Fruit fly (Drosophila melanogaster): ENCODE results near the gene CG17294.
A peak's percentile ranks its signal among the peaks of the same experiment; 100 is the strongest.

Gene CG17294

dm6 chr2L:8362273-8362954 is 14.4 kb upstream of the CG17294 start, which contains the start of gene CG7627 (continued):
- no peak for TF ChIP-seq en (GFP tag; optimal IDR thresholded peaks at IDR 0.05)
- no peak for TF ChIP-seq Kr (GFP tag; optimal IDR thresholded peaks at IDR 0.05)
- no peak for TF ChIP-seq dan (GFP tag; IDR thresholded peaks at IDR 0.05)
- peak; percentile 53 for TF ChIP-seq CG12155 (GFP tag; optimal IDR thresholded peaks at IDR 0.05)
- peak; percentile 64 for TF ChIP-seq sob (GFP tag; IDR thresholded peaks at IDR 0.05)
- peak; percentile 83 for TF ChIP-seq vvl (GFP tag; IDR thresholded peaks at IDR 0.05)
- TF ChIP-seq Hand (GFP tag; optimal IDR thresholded peaks at IDR 0.05), result peak; percentile 62
- TF ChIP-seq CG31388 (GFP tag; optimal IDR thresholded peaks at IDR 0.05), result no peak
- peak; percentile 63 for TF ChIP-seq pum (GFP tag; optimal IDR thresholded peaks at IDR 0.05)
- TF ChIP-seq schlank (tag; optimal IDR thresholded peaks at IDR 0.05), result peak; percentile 64
- TF ChIP-seq knrl (GFP tag; IDR thresholded peaks at IDR 0.05; ENCODE audit: partially characterized antibody), result no peak
- peak; percentile 79 for TF ChIP-seq CG2712 (tag; optimal IDR thresholded peaks at IDR 0.05)
- peak; percentile 50 for TF ChIP-seq CG8281 (tag; optimal IDR thresholded peaks at IDR 0.05)
- TF ChIP-seq Dp (GFP tag; optimal IDR thresholded peaks at IDR 0.05), result no peak
- TF ChIP-seq emc (GFP tag; optimal IDR thresholded peaks at IDR 0.05), result peak; percentile 39
- 0 out of 2 replicates have a peak, but pooled peaks have one; percentile 34 for TF ChIP-seq CG16779 (GFP tag; IDR thresholded peaks at IDR 0.05)
- peak; percentile 48 for TF ChIP-seq nom (GFP tag; optimal IDR thresholded peaks at IDR 0.05)
- TF ChIP-seq crol (GFP tag; IDR thresholded peaks at IDR 0.05), result no peak
- TF ChIP-seq Myb (GFP tag; optimal IDR thresholded peaks at IDR 0.05), result peak; percentile 65
- TF ChIP-seq Poxn (GFP tag; IDR thresholded peaks at IDR 0.05), result peak; percentile 70
- TF ChIP-seq az2 (GFP tag; optimal IDR thresholded peaks at IDR 0.05), result peak; percentile 70
- TF ChIP-seq B-H1 (GFP tag; IDR thresholded peaks at IDR 0.05), result no peak
- TF ChIP-seq abd-A (tag; optimal IDR thresholded peaks at IDR 0.05), result peak; percentile 2
- TF ChIP-seq CG2889 (GFP tag; IDR thresholded peaks at IDR 0.05), result peak; percentile 50; the same call in 1 of the 3 replicates
- TF ChIP-seq sens (GFP tag), result peak; percentile 96
- peak; percentile 82 for TF ChIP-seq Fer3 (tag; optimal IDR thresholded peaks at IDR 0.05)
- TF ChIP-seq CG12744 (GFP tag; optimal IDR thresholded peaks at IDR 0.05), result peak; percentile 6
- TF ChIP-seq Antp (GFP tag; optimal IDR thresholded peaks at IDR 0.05), result peak; percentile 70
- TF ChIP-seq Atf6 (GFP tag; IDR thresholded peaks at IDR 0.05), result peak; percentile 85
- TF ChIP-seq CG4707 (GFP tag; optimal IDR thresholded peaks at IDR 0.05), result peak; percentile 37
- TF ChIP-seq sr (GFP tag; IDR thresholded peaks at IDR 0.05), result peak; percentile 22; the same call in 1 of the 3 replicates
- peak; percentile 61 for TF ChIP-seq CG8924 (tag; optimal IDR thresholded peaks at IDR 0.05)
- TF ChIP-seq Xrp1 (GFP tag; IDR thresholded peaks at IDR 0.05), result peak; percentile 83
- no peak for TF ChIP-seq mld (GFP tag; IDR thresholded peaks at IDR 0.05; ENCODE audit: partially characterized antibody)
- peak; percentile 42 for TF ChIP-seq Ets97D (GFP tag; optimal IDR thresholded peaks at IDR 0.05)
- TF ChIP-seq CG14860 (GFP tag; IDR thresholded peaks at IDR 0.05; ENCODE audit: partially characterized antibody), result no peak
- peak; percentile 41 for TF ChIP-seq CG15601 (tag; optimal IDR thresholded peaks at IDR 0.05)
- peak; percentile 43 for TF ChIP-seq CG1792 (GFP tag; optimal IDR thresholded peaks at IDR 0.05)
- TF ChIP-seq B-H2 (GFP tag; optimal IDR thresholded peaks at IDR 0.05), result peak; percentile 70
- peak; percentile 70 for TF ChIP-seq unpg (GFP tag; optimal IDR thresholded peaks at IDR 0.05)
- TF ChIP-seq caup (GFP tag; optimal IDR thresholded peaks at IDR 0.05; ENCODE audit: severe bottlenecking), result peak; percentile 73
- no peak for TF ChIP-seq unc-4 (GFP tag; IDR thresholded peaks at IDR 0.05; ENCODE audit: partially characterized antibody)
- peak; percentile 81 for TF ChIP-seq HLH3B (GFP tag; IDR thresholded peaks at IDR 0.05)
- peak; percentile 51 for TF ChIP-seq odd (GFP tag; optimal IDR thresholded peaks at IDR 0.05)
- TF ChIP-seq CG4730 (GFP tag; IDR thresholded peaks at IDR 0.05), result peak; percentile 67
- TF ChIP-seq CG2678 (tag; optimal IDR thresholded peaks at IDR 0.05), result peak; percentile 88
- peak in 1 of 2 experiments; percentile 7 for TF ChIP-seq crp (GFP tag; optimal IDR thresholded peaks at IDR 0.05)
- peak; percentile 80 for TF ChIP-seq CG7839 (tag; optimal IDR thresholded peaks at IDR 0.05)
- TF ChIP-seq CG10366 (GFP tag; IDR thresholded peaks at IDR 0.05), result peak; percentile 73
